Fruit fly (Drosophila melanogaster): ENCODE data around the gene CG10375.
A peak's percentile ranks its signal among the peaks of the same experiment; 100 is the strongest.

Gene CG10375

dm6 chr3R:23752728-23753127, 14.8 kb upstream of the CG10375 start, which contains the start of the genes RanBP3 and Rpt5 (continued):
- peak; percentile 79 for TF ChIP-seq CG16813 (GFP tag; IDR thresholded peaks at IDR 0.05; ENCODE audit: partially characterized antibody)
- TF ChIP-seq HLH4C (GFP tag; IDR thresholded peaks at IDR 0.05; ENCODE audit: partially characterized antibody), result peak; percentile 81
- no peak for TF ChIP-seq CG7928 (GFP tag; optimal IDR thresholded peaks at IDR 0.05)
- TF ChIP-seq CG4854 (GFP tag; optimal IDR thresholded peaks at IDR 0.05), result peak; percentile 62
- TF ChIP-seq Spps (tag; optimal IDR thresholded peaks at IDR 0.05), result no peak
- peak; percentile 35 for TF ChIP-seq nmo (GFP tag; optimal IDR thresholded peaks at IDR 0.05)
- TF ChIP-seq odd (GFP tag; optimal IDR thresholded peaks at IDR 0.05), result no peak
- TF ChIP-seq CG12769 (tag; optimal IDR thresholded peaks at IDR 0.05), result no peak
- no peak for TF ChIP-seq CG2875 (GFP tag; optimal IDR thresholded peaks at IDR 0.05)
- TF ChIP-seq tgo (GFP tag; IDR thresholded peaks at IDR 0.05), result no peak
- TF ChIP-seq vnd (GFP tag; IDR thresholded peaks at IDR 0.05; ENCODE audit: partially characterized antibody), result peak; percentile 63
- TF ChIP-seq CG9727 (GFP tag; optimal IDR thresholded peaks at IDR 0.05), result no peak
- TF ChIP-seq pita (GFP tag; optimal IDR thresholded peaks at IDR 0.05), result no peak
- peak; percentile 80 for TF ChIP-seq hbn (GFP tag; IDR thresholded peaks at IDR 0.05; ENCODE audit: partially characterized antibody)
- peak; percentile 89 for TF ChIP-seq pzg (GFP tag; optimal IDR thresholded peaks at IDR 0.05)
- peak; percentile 61 for TF ChIP-seq CG12155 (GFP tag; optimal IDR thresholded peaks at IDR 0.05)
- TF ChIP-seq Eip74EF (GFP tag; optimal IDR thresholded peaks at IDR 0.05), result no peak
- no peak for TF ChIP-seq crc (GFP tag; optimal IDR thresholded peaks at IDR 0.05)
- TF ChIP-seq CG12236 (GFP tag; optimal IDR thresholded peaks at IDR 0.05), result no peak
- no peak for TF ChIP-seq CG11504 (tag; optimal IDR thresholded peaks at IDR 0.05)
- no peak for TF ChIP-seq CG3065 (GFP tag; optimal IDR thresholded peaks at IDR 0.05)
- peak; percentile 72 for TF ChIP-seq Ets97D (GFP tag; optimal IDR thresholded peaks at IDR 0.05)
- peak; percentile 8 for TF ChIP-seq CG15073 (GFP tag; optimal IDR thresholded peaks at IDR 0.05)
- TF ChIP-seq br (optimal IDR thresholded peaks at IDR 0.05), result no peak
- TF ChIP-seq Nf-YC (tag; optimal IDR thresholded peaks at IDR 0.05), result no peak
- TF ChIP-seq D (optimal IDR thresholded peaks at IDR 0.05), result no peak
- no peak for TF ChIP-seq D (GFP tag; optimal IDR thresholded peaks at IDR 0.05)
- no peak for TF ChIP-seq ase (GFP tag; IDR thresholded peaks at IDR 0.05)
- no peak for TF ChIP-seq CG4404 (GFP tag; IDR thresholded peaks at IDR 0.05)
- TF ChIP-seq nau (GFP tag; optimal IDR thresholded peaks at IDR 0.05), result no peak
- peak; percentile 52 for TF ChIP-seq CG11398 (GFP tag; optimal IDR thresholded peaks at IDR 0.05)
- TF ChIP-seq CG4360 (GFP tag; IDR thresholded peaks at IDR 0.05), result no peak
- peak; percentile 92 for TF ChIP-seq mld (GFP tag; IDR thresholded peaks at IDR 0.05; ENCODE audit: partially characterized antibody)
- TF ChIP-seq CG11085 (GFP tag; IDR thresholded peaks at IDR 0.05), result peak; percentile 66
- TF ChIP-seq disco-r (GFP tag; optimal IDR thresholded peaks at IDR 0.05), result no peak
- no peak for TF ChIP-seq cas (GFP tag; IDR thresholded peaks at IDR 0.05)
- no peak for TF ChIP-seq CG11560 (tag; IDR thresholded peaks at IDR 0.05)
- TF ChIP-seq Fer1 (GFP tag; optimal IDR thresholded peaks at IDR 0.05), result peak; percentile 65
- TF ChIP-seq Oli (tag; optimal IDR thresholded peaks at IDR 0.05), result no peak
- no peak for TF ChIP-seq CG15696 (tag; optimal IDR thresholded peaks at IDR 0.05)
- TF ChIP-seq CTCF (GFP tag; optimal IDR thresholded peaks at IDR 0.05), result peak; percentile 44
- TF ChIP-seq dysf (GFP tag; IDR thresholded peaks at IDR 0.05), result peak; percentile 35; the same call in 1 of the 3 replicates
- TF ChIP-seq CG17802 (tag; optimal IDR thresholded peaks at IDR 0.05), result no peak
- no peak for TF ChIP-seq zen (tag; optimal IDR thresholded peaks at IDR 0.05)
- peak; percentile 55 for TF ChIP-seq Dp (GFP tag; optimal IDR thresholded peaks at IDR 0.05)
- TF ChIP-seq BtbVII (GFP tag; optimal IDR thresholded peaks at IDR 0.05), result no peak
- no peak for TF ChIP-seq HHEX (GFP tag; optimal IDR thresholded peaks at IDR 0.05)
- no peak for TF ChIP-seq CG4328 (GFP tag; optimal IDR thresholded peaks at IDR 0.05)
- peak; percentile 27; the same call in 1 of the 2 replicates for TF ChIP-seq onecut (GFP tag; IDR thresholded peaks at IDR 0.05)
- TF ChIP-seq CG10565 (GFP tag; optimal IDR thresholded peaks at IDR 0.05), result no peak
- TF ChIP-seq GATAe (GFP tag; conservative IDR thresholded peaks at IDR 0.05), result no peak
- peak; percentile 52 for TF ChIP-seq Side (GFP tag; optimal IDR thresholded peaks at IDR 0.05)

Data from whole organism, embryonic.